Worm (Caenorhabditis elegans) whole organism, L4 larva: Measurements from ENCODE around the gene frpr-5.

ENCODE experiments used
- T20F7.1 ChIP-seq: fragments of 200-800 bp; sonication (Bioruptor generic); optimal IDR thresholded peaks from 2 replicates; lab custom pipeline; 2018; ENCODE audit warnings: mild to moderate bottlenecking, missing genetic modification characterization, missing compliant biosample characterization
- ZK337.2 ChIP-seq: fragments of 200-800 bp; sonication (Bioruptor generic); IDR thresholded peaks from 2 replicates; pipeline ENCODE4 v1.3.6; 2022; ENCODE audit warnings: missing genetic modification reagents, missing genetic modification characterization, missing compliant biosample characterization
- aha-1 ChIP-seq: fragments of 150-350 bp; peaks from one replicate; lab custom pipeline; 2014; ENCODE audit warnings: missing biosample characterization, missing genetic modification characterization
- ama-1 ChIP-seq: fragments of 150-350 bp; optimal IDR thresholded peaks from 2 replicates; lab custom pipeline; 2014; ENCODE audit warnings: inconsistent platforms, mixed read lengths
- attf-4 ChIP-seq: sonication (generic microtip); optimal IDR thresholded peaks from 3 replicates; lab custom pipeline; 2017; ENCODE audit warnings: missing biosample characterization, missing genetic modification characterization
- ceh-28 ChIP-seq: fragments of 150-350 bp; optimal IDR thresholded peaks from 2 replicates; lab custom pipeline; 2014; ENCODE audit warnings: missing biosample characterization, missing genetic modification reagents, missing genetic modification characterization
- ceh-44 ChIP-seq: fragments of 200-800 bp; sonication (Bioruptor generic); IDR thresholded peaks from 2 replicates; pipeline ENCODE4 v1.3.6; 2022; ENCODE audit warnings: missing genetic modification reagents, missing genetic modification characterization, missing compliant biosample characterization
- ctbp-1 ChIP-seq: fragments of 200-800 bp; sonication (Bioruptor generic); IDR thresholded peaks from 2 replicates; pipeline ENCODE4 v1.3.6; 2022; ENCODE audit warnings: missing genetic modification reagents, missing genetic modification characterization, missing compliant biosample characterization
- daf-16 ChIP-seq, 3 experiments: sonication (generic microtip); optimal IDR thresholded peaks; 2 replicates each; lab custom pipeline; 2016 to 2017; ENCODE audit warnings: missing genetic modification characterization in 3 of 3, missing genetic modification reagents in 3 of 3, mild to moderate bottlenecking in 2 of 3, missing compliant biosample characterization in 2 of 3, missing biosample characterization in 1 of 3, moderate library complexity in 1 of 3
- daf-19 ChIP-seq: fragments of 200-800 bp; sonication (Bioruptor generic); conservative IDR thresholded peaks from 2 replicates; pipeline ENCODE4 v1.3.6; 2022; ENCODE audit warnings: missing genetic modification characterization, missing compliant biosample characterization
- dmd-6 ChIP-seq: fragments of 200-800 bp; sonication (Bioruptor generic); IDR thresholded peaks from 2 replicates; pipeline ENCODE4 v1.3.6; 2022; ENCODE audit warnings: missing genetic modification reagents, missing genetic modification characterization, missing compliant biosample characterization
- dpl-1 ChIP-seq: fragments of 150-350 bp; optimal IDR thresholded peaks from 2 replicates; lab custom pipeline; 2014; ENCODE audit warnings: missing biosample characterization, missing genetic modification reagents, missing genetic modification characterization
- dve-1 ChIP-seq: sonication (generic microtip); optimal IDR thresholded peaks from 2 replicates; lab custom pipeline; 2017; ENCODE audit warnings: antibody characterized with exemption, mild to moderate bottlenecking, missing genetic modification characterization, missing compliant biosample characterization; ENCODE audit not compliant: insufficient read depth
- fkh-10 ChIP-seq: fragments of 150-350 bp; optimal IDR thresholded peaks from 2 replicates; lab custom pipeline; 2014; ENCODE audit warnings: missing biosample characterization, missing genetic modification reagents, missing genetic modification characterization
- hif-1 ChIP-seq, 2 experiments: sonication (generic microtip); optimal IDR thresholded peaks; 2 replicates each; lab custom pipeline; 2016 to 2017; ENCODE audit warnings: missing compliant biosample characterization in 2 of 2, missing genetic modification characterization in 2 of 2, missing genetic modification reagents in 2 of 2, missing genotype in 2 of 2, mild to moderate bottlenecking in 1 of 2
- hlh-11 ChIP-seq: fragments of 200-800 bp; sonication (Bioruptor generic); optimal IDR thresholded peaks from 2 replicates; lab custom pipeline; 2018; ENCODE audit warnings: mild to moderate bottlenecking, missing genetic modification characterization, missing compliant biosample characterization
- hlh-30 ChIP-seq: sonication (generic microtip); optimal IDR thresholded peaks from 2 replicates; lab custom pipeline; 2017; ENCODE audit warnings: antibody characterized with exemption, mild to moderate bottlenecking, missing genetic modification characterization, missing compliant biosample characterization; ENCODE audit not compliant: insufficient read depth
- hmg-1.1 ChIP-seq: fragments of 200-800 bp; sonication (Bioruptor generic); IDR thresholded peaks from 2 replicates; pipeline ENCODE4 v1.3.6; 2022; ENCODE audit warnings: missing genetic modification reagents, missing genetic modification characterization, missing compliant biosample characterization
- lin-1 ChIP-seq: fragments of 200-800 bp; sonication (Bioruptor generic); IDR thresholded peaks from 2 replicates; pipeline ENCODE4 v1.3.6; 2022; ENCODE audit warnings: missing genetic modification reagents, missing genetic modification characterization, missing compliant biosample characterization
- lin-29 ChIP-seq: fragments of 200-800 bp; sonication (Bioruptor generic); IDR thresholded peaks from 2 replicates; pipeline ENCODE4 v1.3.6; 2022; ENCODE audit warnings: missing genetic modification reagents, missing genetic modification characterization, missing compliant biosample characterization
- madf-9 ChIP-seq: fragments of 200-800 bp; sonication (Bioruptor generic); conservative IDR thresholded peaks from 2 replicates; pipeline ENCODE4 v1.3.6; 2022; ENCODE audit warnings: missing genetic modification reagents, missing genetic modification characterization, missing compliant biosample characterization
- mep-1 ChIP-seq: fragments of 150-350 bp; sonication (generic microtip); optimal IDR thresholded peaks from 3 replicates; lab custom pipeline; 2014; ENCODE audit warnings: missing biosample characterization, missing genetic modification characterization
- mes-2 ChIP-seq: sonication (generic microtip); optimal IDR thresholded peaks from 2 replicates; lab custom pipeline; 2016; ENCODE audit warnings: missing genotype, mild to moderate bottlenecking, missing genetic modification characterization, missing compliant biosample characterization; ENCODE audit not compliant: poor library complexity, severe bottlenecking
- mxl-2 ChIP-seq: fragments of 200-800 bp; sonication (Bioruptor generic); conservative IDR thresholded peaks from 2 replicates; pipeline ENCODE4 v1.3.6; 2022; ENCODE audit warnings: missing genetic modification reagents, missing genetic modification characterization, missing compliant biosample characterization
- mxl-3 ChIP-seq: fragments of 200-800 bp; sonication (Bioruptor generic); optimal IDR thresholded peaks from 2 replicates; lab custom pipeline; 2018; ENCODE audit warnings: mild to moderate bottlenecking, missing genetic modification characterization, missing compliant biosample characterization
- nhr-102 ChIP-seq: sonication (generic microtip); optimal IDR thresholded peaks from 2 replicates; lab custom pipeline; 2016; ENCODE audit warnings: mild to moderate bottlenecking, missing genetic modification characterization, moderate library complexity, missing compliant biosample characterization
- nhr-111 ChIP-seq: fragments of 200-800 bp; sonication (Bioruptor generic); optimal IDR thresholded peaks from 2 replicates; lab custom pipeline; 2018; ENCODE audit warnings: mild to moderate bottlenecking, missing genetic modification characterization, missing compliant biosample characterization
- nhr-28 ChIP-seq: fragments of 150-350 bp; optimal IDR thresholded peaks from 2 replicates; lab custom pipeline; 2014; ENCODE audit warnings: missing biosample characterization, missing genetic modification characterization
- nhr-42 ChIP-seq: fragments of 200-800 bp; sonication (Bioruptor generic); IDR thresholded peaks from 2 replicates; pipeline ENCODE4 v1.3.6; 2022; ENCODE audit warnings: missing genetic modification characterization, missing compliant biosample characterization
- nhr-48 ChIP-seq: sonication (generic microtip); optimal IDR thresholded peaks from 2 replicates; lab custom pipeline; 2016; ENCODE audit warnings: mild to moderate bottlenecking, missing genetic modification characterization, missing compliant biosample characterization
- nhr-6 ChIP-seq: fragments of 150-350 bp; optimal IDR thresholded peaks from 2 replicates; lab custom pipeline; 2014; ENCODE audit warnings: missing biosample characterization, missing genetic modification characterization
- nhr-77 ChIP-seq: fragments of 150-350 bp; optimal IDR thresholded peaks from 2 replicates; lab custom pipeline; 2014; ENCODE audit warnings: missing biosample characterization, missing genetic modification characterization
- pha-4 ChIP-seq, 2 experiments: fragments of 150-350 bp in 1 of 2; fragments of 200-800 bp in 1 of 2; sonication (Bioruptor generic) in 1 of 2; IDR thresholded peaks in 1 of 2; optimal IDR thresholded peaks in 1 of 2; 2 replicates each; pipeline versions ENCODE4 v1.3.6 to Lab custom; 2014 to 2022; ENCODE audit warnings: missing genetic modification characterization in 2 of 2, missing genetic modification reagents in 2 of 2, missing biosample characterization in 1 of 2, missing compliant biosample characterization in 1 of 2
- pqm-1 ChIP-seq: sonication (generic microtip); optimal IDR thresholded peaks from 2 replicates; lab custom pipeline; 2017; ENCODE audit warnings: missing biosample characterization, missing genetic modification characterization
- skn-1 ChIP-seq: fragments of 150-350 bp; optimal IDR thresholded peaks from 2 replicates; lab custom pipeline; 2014; ENCODE audit warnings: missing biosample characterization, missing genetic modification characterization
- snpc-1.2 ChIP-seq: fragments of 200-800 bp; sonication (Bioruptor generic); IDR thresholded peaks from 2 replicates; pipeline ENCODE4 v1.3.6; 2022; ENCODE audit warnings: missing genetic modification reagents, missing genetic modification characterization, missing compliant biosample characterization
- spr-3 ChIP-seq: fragments of 200-800 bp; sonication (Bioruptor generic); optimal IDR thresholded peaks from 2 replicates; lab custom pipeline; 2018; ENCODE audit warnings: mild to moderate bottlenecking, missing genetic modification characterization, missing compliant biosample characterization
- tag-97 ChIP-seq: fragments of 200-800 bp; sonication (Bioruptor generic); IDR thresholded peaks from 2 replicates; pipeline ENCODE4 v1.3.6; 2022; ENCODE audit warnings: missing genetic modification characterization, missing compliant biosample characterization
- unc-62 ChIP-seq, 3 experiments: fragments of 150-350 bp in 1 of 3; sonication (generic microtip); optimal IDR thresholded peaks in 2 of 3; peaks in 1 of 3; 1 replicate in 1 of 3; 2 replicates in 2 of 3; lab custom pipeline; 2014 to 2017; ENCODE audit warnings: missing biosample characterization in 3 of 3, missing genetic modification characterization in 3 of 3, missing genetic modification reagents in 3 of 3, missing genotype in 1 of 3
- zag-1 ChIP-seq: fragments of 150-350 bp; optimal IDR thresholded peaks from 2 replicates; lab custom pipeline; 2014; ENCODE audit warnings: missing biosample characterization, missing genetic modification characterization
- zfp-2 ChIP-seq: sonication (generic microtip); optimal IDR thresholded peaks from 2 replicates; lab custom pipeline; 2016; ENCODE audit warnings: mild to moderate bottlenecking, missing genetic modification characterization, missing compliant biosample characterization
- ztf-7 ChIP-seq: fragments of 150-350 bp; optimal IDR thresholded peaks from 2 replicates; lab custom pipeline; 2014; ENCODE audit warnings: missing biosample characterization, missing genetic modification characterization

Gene frpr-5

ce11 chrV:13576828-13577227 is 40.9 kb upstream of the frpr-5 start (continued):
- TF ChIP-seq lin-1 (GFP tag; lab: Robert Waterston, UW): no peak
- no peak for TF ChIP-seq madf-9 (GFP tag; lab: Robert Waterston, UW)
- no peak for TF ChIP-seq daf-19 (GFP tag; lab: Robert Waterston, UW)
- no peak for TF ChIP-seq nhr-48 (tag; lab: Kevin White, UChicago)
- no peak for TF ChIP-seq nhr-42 (GFP tag; lab: Robert Waterston, UW)
- TF ChIP-seq unc-62 (GFP tag; optimal IDR thresholded peaks at IDR 0.05 in 1 of 2; lab: Kevin White, UChicago): no peak
- TF ChIP-seq unc-62 (tag; optimal IDR thresholded peaks at IDR 0.05; lab: Kevin White, UChicago): no peak
- 0 out of 2 replicates have a peak, but pooled peaks have one; percentile 24 for TF ChIP-seq dmd-6 (GFP tag; lab: Robert Waterston, UW)
- peak; percentile 0 for TF ChIP-seq aha-1 (tag; lab: Kevin White, UChicago)
- TF ChIP-seq dpl-1 (GFP tag; lab: Kevin White, UChicago): no peak
- peak; percentile 34 for TF ChIP-seq hlh-11 (tag; lab: Kevin White, UChicago)
- TF ChIP-seq nhr-111: no peak
- TF ChIP-seq hif-1 (tag; optimal IDR thresholded peaks at IDR 0.05; lab: Kevin White, UChicago): no peak
- no peak for TF ChIP-seq ctbp-1 (GFP tag; lab: Robert Waterston, UW)
- TF ChIP-seq ceh-28: no peak

- TF ChIP-seq spr-3 (GFP tag; lab: Kevin White, UChicago): no peak
- peak; percentile 10 for TF ChIP-seq nhr-6
- 0 out of 2 replicates have a peak, but pooled peaks have one; percentile 28 for TF ChIP-seq madf-9 (GFP tag; lab: Robert Waterston, UW)
- no peak for TF ChIP-seq zag-1 (tag; lab: Kevin White, UChicago)
- TF ChIP-seq, all 104 proteins: peak for 2
Observed at ce11 chrV:13575866-13576265, 40.0 kb upstream of the frpr-5 start.

ce11 chrV:13571714-13572258 is 35.9 kb upstream of the frpr-5 start, which contains the start of gene C50B8.4:
C50B8.4 (plus strand) TSS chrV:13572012.
- TF ChIP-seq aha-1 (tag; lab: Kevin White, UChicago): peak; percentile 95
- TF ChIP-seq nhr-77 (tag; lab: Kevin White, UChicago): peak; percentile 28
- TF ChIP-seq nhr-102 (tag; lab: Kevin White, UChicago): no peak
- no peak for TF ChIP-seq ama-1 (lab: Kevin White, UChicago)
- TF ChIP-seq dve-1 (tag; lab: Kevin White, UChicago): peak; percentile 46
- peak; percentile 63 for TF ChIP-seq hlh-30 (tag; lab: Kevin White, UChicago)
- peak; percentile 75 for TF ChIP-seq hlh-11 (tag; lab: Kevin White, UChicago)
- peak; percentile 40 for TF ChIP-seq mxl-3 (GFP tag; lab: Kevin White, UChicago)
- peak; percentile 26; the same call in 1 of the 2 replicates for TF ChIP-seq dmd-6 (GFP tag; lab: Robert Waterston, UW)
- TF ChIP-seq unc-62 (GFP tag; optimal IDR thresholded peaks at IDR 0.05 in 1 of 2; lab: Kevin White, UChicago): peak in 1 of 2 experiments; percentile 25
- no peak for TF ChIP-seq unc-62 (tag; optimal IDR thresholded peaks at IDR 0.05; lab: Kevin White, UChicago)
- TF ChIP-seq pqm-1 (tag; lab: Kevin White, UChicago): peak; percentile 66
- TF ChIP-seq mxl-2 (GFP tag; lab: Robert Waterston, UW): no peak
- peak; percentile 39 for TF ChIP-seq nhr-28 (tag; lab: Kevin White, UChicago)
- no peak for TF ChIP-seq daf-16 (GFP tag; optimal IDR thresholded peaks at IDR 0.05; lab: Kevin White, UChicago)
- peak; percentile 84 for TF ChIP-seq daf-16 (tag; optimal IDR thresholded peaks at IDR 0.05; lab: Kevin White, UChicago)
- no peak for TF ChIP-seq ceh-44
- TF ChIP-seq nhr-6: peak; percentile 61

ce11 chrV:13568533-13568932 is 32.6 kb upstream of the frpr-5 start, which contains the start of the genes nuaf-1 and bir-2:
nuaf-1 (minus strand) TSS chrV:13568630.
bir-2 (plus strand) TSS chrV:13568850.
- TF ChIP-seq ztf-7 (tag; lab: Kevin White, UChicago) (no peak), nhr-77 (tag; lab: Kevin White, UChicago) (no peak), fkh-10 (GFP tag; lab: Kevin White, UChicago) (no peak), attf-4 (tag; lab: Kevin White, UChicago) (no peak), ZK337.2 (GFP tag; lab: Robert Waterston, UW) (no peak), hmg-1.1 (GFP tag; lab: Robert Waterston, UW) (0 out of 2 replicates have a peak, but pooled peaks have one; percentile 19), ama-1 (lab: Kevin White, UChicago) (no peak), tag-97 (GFP tag; lab: Robert Waterston, UW) (no peak), pha-4 (GFP tag; IDR thresholded peaks at IDR 0.05; lab: Robert Waterston, UW) (no peak), pha-4 (tag; optimal IDR thresholded peaks at IDR 0.05; lab: Kevin White, UChicago) (no peak), mep-1 (tag; lab: Kevin White, UChicago) (peak; percentile 53), T20F7.1 (GFP tag; lab: Kevin White, UChicago) (no peak), snpc-1.2 (GFP tag; lab: Robert Waterston, UW) (0 out of 2 replicates have a peak, but pooled peaks have one; percentile 37), lin-29 (GFP tag; lab: Robert Waterston, UW) (no peak), daf-19 (GFP tag; lab: Robert Waterston, UW) (no peak), zfp-2 (tag; lab: Kevin White, UChicago) (no peak), mes-2 (peak; percentile 82), skn-1 (no peak), nhr-111 (no peak)
